Worm (Caenorhabditis elegans) whole organism, L3 larva: ENCODE measurements around the gene cysl-2.

Source experiments
- R02D3.7 ChIP-seq: fragments of 150-350 bp; optimal IDR thresholded peaks from 2 replicates; lab custom pipeline; 2014; ENCODE audit warnings: missing biosample characterization, missing genetic modification characterization
- ZK546.5 ChIP-seq: sonication (generic microtip); optimal IDR thresholded peaks from 2 replicates; lab custom pipeline; 2017; ENCODE audit warnings: missing biosample characterization, missing genetic modification characterization
- aly-2 ChIP-seq: fragments of 150-350 bp; optimal IDR thresholded peaks from 2 replicates; lab custom pipeline; 2014; ENCODE audit warnings: missing biosample characterization, missing genetic modification characterization
- ama-1 ChIP-seq: fragments of 150-350 bp; optimal IDR thresholded peaks from 2 replicates; lab custom pipeline; 2018
- ceh-16 ChIP-seq: sonication (generic microtip); optimal IDR thresholded peaks from 2 replicates; lab custom pipeline; 2017; ENCODE audit warnings: missing biosample characterization, missing genetic modification characterization
- ceh-28 ChIP-seq: fragments of 150-350 bp; optimal IDR thresholded peaks from 2 replicates; lab custom pipeline; 2014; ENCODE audit warnings: missing biosample characterization, missing genetic modification reagents, missing genetic modification characterization
- ceh-82 ChIP-seq: fragments of 150-350 bp; optimal IDR thresholded peaks from 2 replicates; lab custom pipeline; 2014; ENCODE audit warnings: missing biosample characterization, missing genetic modification characterization
- ceh-9 ChIP-seq: sonication (generic microtip); optimal IDR thresholded peaks from 2 replicates; lab custom pipeline; 2018; ENCODE audit warnings: missing biosample characterization, missing genetic modification characterization
- daf-12 ChIP-seq: fragments of 150-350 bp; optimal IDR thresholded peaks from 2 replicates; lab custom pipeline; 2014; ENCODE audit warnings: missing biosample characterization, missing genetic modification reagents, missing genetic modification characterization
- egl-27 ChIP-seq: sonication (generic microtip); optimal IDR thresholded peaks from 4 replicates; lab custom pipeline; 2017; ENCODE audit warnings: missing biosample characterization, missing genetic modification reagents, missing genetic modification characterization
- egl-5 ChIP-seq: fragments of 150-350 bp; optimal IDR thresholded peaks from 2 replicates; lab custom pipeline; 2017; ENCODE audit warnings: missing biosample characterization, missing genetic modification reagents, missing genetic modification characterization, inconsistent platforms
- elt-1 ChIP-seq: fragments of 150-350 bp; optimal IDR thresholded peaks from 2 replicates; lab custom pipeline; 2014; ENCODE audit warnings: missing biosample characterization, missing genetic modification characterization
- elt-2 ChIP-seq: sonication (generic microtip); optimal IDR thresholded peaks from 2 replicates; lab custom pipeline; 2016; ENCODE audit warnings: missing genetic modification reagents, mild to moderate bottlenecking, missing genetic modification characterization, missing compliant biosample characterization
- elt-3 ChIP-seq, 3 experiments: fragments of 150-350 bp in 1 of 3; sonication (generic microtip) in 2 of 3; optimal IDR thresholded peaks; 2 replicates in 2 of 3; 4 replicates in 1 of 3; lab custom pipeline; 2014 to 2017; ENCODE audit warnings: missing biosample characterization in 3 of 3, missing genetic modification characterization in 3 of 3
- eor-1 ChIP-seq, 2 experiments: fragments of 150-350 bp; optimal IDR thresholded peaks; 2 replicates each; lab custom pipeline; 2014 to 2018; ENCODE audit warnings: missing biosample characterization in 2 of 2, missing genetic modification characterization in 2 of 2
- fkh-10 ChIP-seq: sonication (generic microtip); optimal IDR thresholded peaks from 2 replicates; lab custom pipeline; 2017; ENCODE audit warnings: missing biosample characterization, missing genetic modification reagents, missing genetic modification characterization
- fkh-2 ChIP-seq: fragments of 150-350 bp; optimal IDR thresholded peaks from 2 replicates; lab custom pipeline; 2014; ENCODE audit warnings: missing biosample characterization, missing genetic modification reagents, missing genetic modification characterization
- fos-1 ChIP-seq: fragments of 150-350 bp; optimal IDR thresholded peaks from 2 replicates; lab custom pipeline; 2014; ENCODE audit warnings: missing biosample characterization, missing genetic modification characterization
- hmg-11 ChIP-seq: sonication (generic microtip); optimal IDR thresholded peaks from 2 replicates; lab custom pipeline; 2016; ENCODE audit warnings: missing genetic modification characterization, missing compliant biosample characterization
- jun-1 ChIP-seq: fragments of 150-350 bp; optimal IDR thresholded peaks from 2 replicates; lab custom pipeline; 2014; ENCODE audit warnings: missing biosample characterization, missing genetic modification reagents, missing genetic modification characterization
- lin-15B ChIP-seq: fragments of 150-350 bp; optimal IDR thresholded peaks from 2 replicates; lab custom pipeline; 2014; ENCODE audit warnings: missing biosample characterization, missing genetic modification characterization
- lin-39 ChIP-seq: fragments of 150-350 bp; optimal IDR thresholded peaks from 2 replicates; lab custom pipeline; 2018; ENCODE audit warnings: missing biosample characterization, missing genetic modification reagents, missing genetic modification characterization
- lsy-12 ChIP-seq: sonication (generic microtip); optimal IDR thresholded peaks from 2 replicates; lab custom pipeline; 2016; ENCODE audit warnings: mild to moderate bottlenecking, missing genetic modification characterization, missing compliant biosample characterization
- mdl-1 ChIP-seq: fragments of 150-350 bp; optimal IDR thresholded peaks from 2 replicates; lab custom pipeline; 2014; ENCODE audit warnings: missing biosample characterization, missing genetic modification characterization
- mml-1 ChIP-seq: fragments of 150-350 bp; sonication (generic microtip); optimal IDR thresholded peaks from 3 replicates; lab custom pipeline; 2014; ENCODE audit warnings: missing biosample characterization, missing genetic modification characterization
- nfya-1 ChIP-seq: sonication (generic microtip); optimal IDR thresholded peaks from 2 replicates; lab custom pipeline; 2017; ENCODE audit warnings: missing genetic modification characterization, mild to moderate bottlenecking, missing compliant biosample characterization, antibody characterized with exemption, moderate library complexity; ENCODE audit not compliant: insufficient read depth
- nhr-11 ChIP-seq: fragments of 150-350 bp; optimal IDR thresholded peaks from 2 replicates; lab custom pipeline; 2014; ENCODE audit warnings: missing biosample characterization, missing genetic modification characterization
- nhr-12 ChIP-seq: fragments of 150-350 bp; optimal IDR thresholded peaks from 2 replicates; lab custom pipeline; 2014; ENCODE audit warnings: missing biosample characterization, missing genetic modification characterization
- nhr-23 ChIP-seq: fragments of 150-350 bp; optimal IDR thresholded peaks from 2 replicates; lab custom pipeline; 2014; ENCODE audit warnings: missing biosample characterization, missing genetic modification reagents, missing genetic modification characterization
- nhr-237 ChIP-seq: fragments of 150-350 bp; optimal IDR thresholded peaks from 2 replicates; lab custom pipeline; 2014; ENCODE audit warnings: missing biosample characterization, missing genetic modification characterization
- nhr-25 ChIP-seq: sonication (generic microtip); optimal IDR thresholded peaks from 2 replicates; lab custom pipeline; 2017; ENCODE audit warnings: missing biosample characterization, missing genetic modification characterization
- nhr-28 ChIP-seq: fragments of 150-350 bp; optimal IDR thresholded peaks from 2 replicates; lab custom pipeline; 2014; ENCODE audit warnings: missing biosample characterization, missing genetic modification characterization
- nhr-43 ChIP-seq: sonication (generic microtip); optimal IDR thresholded peaks from 2 replicates; lab custom pipeline; 2016; ENCODE audit warnings: mild to moderate bottlenecking, missing genetic modification characterization, missing compliant biosample characterization; ENCODE audit not compliant: poor library complexity, severe bottlenecking
- nhr-67 ChIP-seq: fragments of 150-350 bp; optimal IDR thresholded peaks from 2 replicates; lab custom pipeline; 2014; ENCODE audit warnings: missing biosample characterization, missing genetic modification characterization
- nhr-76 ChIP-seq: fragments of 150-350 bp; sonication (generic microtip); optimal IDR thresholded peaks from 5 replicates; lab custom pipeline; 2014; ENCODE audit warnings: missing biosample characterization, missing genetic modification characterization
- nhr-77 ChIP-seq: fragments of 150-350 bp; optimal IDR thresholded peaks from 2 replicates; lab custom pipeline; 2014; ENCODE audit warnings: missing biosample characterization, missing genetic modification characterization
- pha-4 ChIP-seq: fragments of 150-350 bp; optimal IDR thresholded peaks from 2 replicates; lab custom pipeline; 2014; ENCODE audit warnings: missing biosample characterization, missing genetic modification reagents, missing genetic modification characterization
- pqm-1 ChIP-seq: fragments of 150-350 bp; optimal IDR thresholded peaks from 2 replicates; lab custom pipeline; 2017; ENCODE audit warnings: missing biosample characterization, missing genetic modification characterization, inconsistent platforms
- sea-2 ChIP-seq: fragments of 150-350 bp; sonication (generic microtip); optimal IDR thresholded peaks from 4 replicates; lab custom pipeline; 2014; ENCODE audit warnings: missing biosample characterization, missing genetic modification reagents, missing genetic modification characterization
- skn-1 ChIP-seq: fragments of 150-350 bp; optimal IDR thresholded peaks from 2 replicates; lab custom pipeline; 2014; ENCODE audit warnings: missing biosample characterization, missing genetic modification characterization
- snpc-4 ChIP-seq: fragments of 150-350 bp; optimal IDR thresholded peaks from 2 replicates; lab custom pipeline; 2014; ENCODE audit warnings: missing biosample characterization, missing genetic modification characterization
- tbx-2 ChIP-seq: sonication (generic microtip); optimal IDR thresholded peaks from 2 replicates; lab custom pipeline; 2016; ENCODE audit warnings: mild to moderate bottlenecking, missing genetic modification characterization, missing compliant biosample characterization
- unc-39 ChIP-seq: sonication (generic microtip); optimal IDR thresholded peaks from 4 replicates; lab custom pipeline; 2017; ENCODE audit warnings: missing biosample characterization, missing genetic modification characterization
- unc-62 ChIP-seq: fragments of 150-350 bp; sonication (generic microtip); optimal IDR thresholded peaks from 4 replicates; lab custom pipeline; 2014; ENCODE audit warnings: missing biosample characterization, missing genetic modification reagents, missing genetic modification characterization
- zag-1 ChIP-seq: fragments of 150-350 bp; optimal IDR thresholded peaks from 2 replicates; lab custom pipeline; 2014; ENCODE audit warnings: missing biosample characterization, missing genetic modification characterization
- ztf-11 ChIP-seq: fragments of 150-350 bp; optimal IDR thresholded peaks from 2 replicates; lab custom pipeline; 2014; ENCODE audit warnings: missing biosample characterization, missing genetic modification characterization
- ztf-4 ChIP-seq: fragments of 150-350 bp; optimal IDR thresholded peaks from 2 replicates; lab custom pipeline; 2014; ENCODE audit warnings: missing biosample characterization, missing genetic modification characterization

Gene cysl-2

DNA sequence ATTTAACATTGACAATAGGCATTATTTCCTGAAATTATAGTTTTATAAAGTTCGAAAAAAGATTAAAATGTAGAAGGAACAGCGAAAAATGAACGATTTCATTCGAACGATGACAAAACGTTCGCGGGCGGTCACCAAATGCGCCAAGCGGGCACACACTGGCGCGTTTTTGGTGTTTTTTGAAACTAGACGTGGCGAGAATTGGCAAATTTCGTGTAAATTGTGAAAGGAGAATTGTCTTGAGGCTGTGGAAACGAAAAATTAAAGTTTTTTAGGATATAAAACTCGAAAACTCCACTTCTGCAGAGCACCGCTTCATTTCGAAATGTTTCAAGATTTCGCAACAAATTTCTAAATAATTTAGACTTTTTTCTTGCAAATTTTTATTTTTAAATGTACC lies 5.6 kb downstream of the cysl-2 start, which contains the start of gene usp-14:
TSS of gene usp-14 (minus strand) at position 28 of the 400 bp plus-strand sequence.
- no peak for TF ChIP-seq nhr-28 (tag; lab: Kevin White, UChicago)
- TF ChIP-seq nhr-77 (tag; lab: Kevin White, UChicago): peak; percentile 28
- TF ChIP-seq nhr-43: peak; percentile 27
- TF ChIP-seq R02D3.7 (tag; lab: Kevin White, UChicago): no peak
- TF ChIP-seq fkh-2 (tag; lab: Kevin White, UChicago): no peak
- TF ChIP-seq lsy-12 (tag; lab: Kevin White, UChicago): peak; percentile 15
- TF ChIP-seq snpc-4 (tag; lab: Kevin White, UChicago): peak; percentile 74
- no peak for TF ChIP-seq nhr-237 (tag; lab: Kevin White, UChicago)
- TF ChIP-seq ama-1 (lab: Kevin White, UChicago): no peak
- peak; percentile 39 for TF ChIP-seq hmg-11 (tag; lab: Kevin White, UChicago)
- peak; percentile 1 for TF ChIP-seq lin-39 (tag; lab: Kevin White, UChicago)
- peak; percentile 77 for TF ChIP-seq skn-1 (tag; lab: Kevin White, UChicago)
- no peak for TF ChIP-seq eor-1 (tag; optimal IDR thresholded peaks at IDR 0.05; lab: Kevin White, UChicago)
- TF ChIP-seq ztf-4 (tag; lab: Kevin White, UChicago): no peak
- TF ChIP-seq unc-39 (tag; lab: Kevin White, UChicago): no peak
- TF ChIP-seq daf-12: no peak
- TF ChIP-seq ceh-28 (tag; lab: Kevin White, UChicago): no peak
- TF ChIP-seq nfya-1 (tag; lab: Kevin White, UChicago): peak; percentile 52
- peak; percentile 48 for TF ChIP-seq nhr-25 (tag; lab: Kevin White, UChicago)
- no peak for TF ChIP-seq nhr-76 (tag; lab: Kevin White, UChicago)
- no peak for TF ChIP-seq elt-1 (tag; lab: Kevin White, UChicago)
- TF ChIP-seq ceh-9 (tag; lab: Kevin White, UChicago): no peak
- no peak for TF ChIP-seq elt-3 (tag; optimal IDR thresholded peaks at IDR 0.05; lab: Kevin White, UChicago)
- no peak for TF ChIP-seq fos-1 (tag; lab: Kevin White, UChicago)
- no peak for TF ChIP-seq ceh-16 (tag; lab: Kevin White, UChicago)
- TF ChIP-seq mdl-1 (tag; lab: Kevin White, UChicago): no peak
- no peak for TF ChIP-seq nhr-67 (tag; lab: Kevin White, UChicago)
- TF ChIP-seq unc-62: no peak
- TF ChIP-seq ZK546.5 (tag; lab: Kevin White, UChicago): no peak
- no peak for TF ChIP-seq ztf-11
- no peak for TF ChIP-seq fkh-10 (GFP tag; lab: Kevin White, UChicago)
- peak; percentile 48 for TF ChIP-seq pha-4 (tag; lab: Kevin White, UChicago)
- peak; percentile 55 for TF ChIP-seq lin-15B (tag; lab: Kevin White, UChicago)
- TF ChIP-seq nhr-23 (tag; lab: Kevin White, UChicago): peak; percentile 29
- TF ChIP-seq aly-2: no peak
- no peak for TF ChIP-seq zag-1
- no peak for TF ChIP-seq egl-5 (tag; lab: Kevin White, UChicago)
- TF ChIP-seq jun-1: no peak
- TF ChIP-seq nhr-12 (tag; lab: Kevin White, UChicago): no peak
- peak; percentile 13 for TF ChIP-seq elt-2
- TF ChIP-seq pqm-1 (tag; lab: Kevin White, UChicago): no peak
- no peak for TF ChIP-seq mml-1 (tag; lab: Kevin White, UChicago)
- no peak for TF ChIP-seq sea-2 (GFP tag; lab: Kevin White, UChicago)
- TF ChIP-seq ceh-82 (tag; lab: Kevin White, UChicago): no peak
- TF ChIP-seq nhr-11 (tag; lab: Kevin White, UChicago): no peak
- TF ChIP-seq tbx-2 (tag; lab: Kevin White, UChicago): peak; percentile 37
- no peak for TF ChIP-seq egl-27
- TF ChIP-seq, all 47 proteins: peak for 14
